Worm (Caenorhabditis elegans): ENCODE results near the gene col-122.

The col-122 gene

DNA sequence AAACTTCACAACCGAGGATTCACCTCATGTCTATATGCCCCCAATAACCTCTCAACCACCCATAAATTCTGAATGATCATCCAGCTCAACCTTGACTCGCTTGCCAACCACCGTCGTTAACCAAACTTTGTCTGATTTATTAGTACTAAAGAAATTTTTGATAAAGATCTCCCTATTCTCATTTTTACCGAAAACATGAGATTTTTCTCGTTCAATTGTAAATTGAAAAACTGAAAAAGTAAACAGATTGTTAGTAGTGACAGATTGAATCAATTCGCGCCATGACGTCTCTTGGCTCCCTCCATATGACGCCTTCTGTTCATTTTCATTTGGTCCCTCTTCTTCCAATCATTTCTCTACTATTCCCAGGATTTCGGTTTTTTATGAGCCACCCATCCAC, 44.8 kb downstream of the col-122 start:
- TF ChIP-seq ref-1 (GFP tag; conservative IDR thresholded peaks at IDR 0.05) (no peak), T22C8.4 (GFP tag; IDR thresholded peaks at IDR 0.05) (no peak), klf-2 (GFP tag; conservative IDR thresholded peaks at IDR 0.05) (no peak), ztf-23 (GFP tag; IDR thresholded peaks at IDR 0.05) (no peak), ztf-29 (GFP tag; IDR thresholded peaks at IDR 0.05) (no peak), flt-1 (GFP tag; IDR thresholded peaks at IDR 0.05) (no peak)

DNA sequence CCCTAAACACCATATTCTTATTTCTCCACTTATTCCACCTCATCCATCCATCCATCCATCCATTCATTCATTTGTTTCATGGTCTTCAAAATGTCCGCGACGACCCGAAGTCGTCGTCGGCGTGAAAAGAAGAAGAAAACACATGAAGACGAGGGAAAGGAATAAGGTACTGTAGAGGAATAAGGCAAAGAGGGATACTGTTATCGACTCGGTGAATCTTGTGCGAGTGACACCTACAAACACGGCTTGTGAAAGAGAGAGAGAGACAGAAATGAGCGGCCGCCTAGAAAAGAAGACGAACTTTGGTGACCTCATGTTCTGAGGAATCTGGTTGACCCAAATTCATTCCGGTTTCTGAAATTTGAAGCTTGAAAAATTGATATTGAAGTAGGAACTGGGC, 45.9 kb downstream of the col-122 start:
- no peak for TF ChIP-seq klf-2 (GFP tag; conservative IDR thresholded peaks at IDR 0.05)
- TF ChIP-seq med-1 (GFP tag; optimal IDR thresholded peaks at IDR 0.05; ENCODE audit: insufficient read depth): no peak
- TF ChIP-seq ref-1 (GFP tag; conservative IDR thresholded peaks at IDR 0.05): no peak
- no peak for TF ChIP-seq ztf-23 (GFP tag; IDR thresholded peaks at IDR 0.05)

DNA sequence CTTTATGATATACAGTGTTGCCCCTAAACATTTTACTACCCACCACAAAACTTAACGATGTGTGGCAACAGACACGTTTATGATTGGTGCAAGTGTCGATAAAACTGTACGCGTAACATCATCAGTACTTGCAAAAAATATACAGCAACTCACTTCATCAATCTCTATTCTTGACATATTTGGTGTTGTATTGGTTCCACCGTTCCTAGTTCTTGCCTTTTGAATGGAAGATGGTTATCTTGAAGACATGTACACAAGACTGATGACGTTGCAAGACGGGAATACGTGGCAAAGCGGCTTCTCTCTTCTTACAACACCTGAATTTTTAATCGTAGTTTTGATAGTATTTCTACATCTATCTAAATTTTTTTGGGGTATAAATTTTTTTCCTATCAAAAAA, 47.7 kb downstream of the col-122 start:
- TF ChIP-seq T22C8.4 (GFP tag; IDR thresholded peaks at IDR 0.05): no peak
- TF ChIP-seq klf-2 (GFP tag; conservative IDR thresholded peaks at IDR 0.05): no peak
- no peak for TF ChIP-seq ztf-29 (GFP tag; IDR thresholded peaks at IDR 0.05)
- no peak for TF ChIP-seq tab-1 (GFP tag; IDR thresholded peaks at IDR 0.05)
- no peak for TF ChIP-seq cog-1 (tag; optimal IDR thresholded peaks at IDR 0.05)
- no peak for TF ChIP-seq med-1 (GFP tag; optimal IDR thresholded peaks at IDR 0.05; ENCODE audit: insufficient read depth)
- TF ChIP-seq ztf-23 (GFP tag; IDR thresholded peaks at IDR 0.05): no peak
- no peak for TF ChIP-seq ref-1 (GFP tag; conservative IDR thresholded peaks at IDR 0.05)
- no peak for TF ChIP-seq flt-1 (GFP tag; IDR thresholded peaks at IDR 0.05)

DNA sequence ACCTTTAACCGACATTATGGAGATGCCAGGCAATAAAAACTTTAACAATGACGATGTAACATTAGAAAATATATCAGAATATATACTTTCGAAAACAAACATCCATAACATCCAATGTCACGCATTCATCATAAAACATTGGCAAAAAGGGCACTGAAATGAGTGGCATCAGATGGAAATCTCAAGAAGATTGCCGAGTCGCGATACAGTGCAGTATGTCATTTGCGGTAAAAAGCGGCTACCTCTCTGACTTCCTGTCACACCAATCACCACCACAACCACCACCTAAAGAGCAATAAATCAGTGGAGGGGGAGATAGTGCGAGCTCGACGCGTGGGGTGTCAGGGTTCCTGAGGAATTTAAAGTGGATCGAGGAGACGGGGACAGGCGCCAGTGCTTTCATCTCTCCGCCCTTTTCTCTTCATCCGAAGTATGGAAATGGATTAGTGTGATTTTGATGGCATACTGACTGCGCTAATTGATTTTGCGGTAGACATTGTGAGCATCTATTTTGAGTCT, 50.0 kb downstream of the col-122 start:
- TF ChIP-seq cog-1 (tag; optimal IDR thresholded peaks at IDR 0.05) (no peak), klf-2 (GFP tag; conservative IDR thresholded peaks at IDR 0.05) (no peak), med-1 (GFP tag; optimal IDR thresholded peaks at IDR 0.05; ENCODE audit: insufficient read depth) (no peak), ztf-23 (GFP tag; IDR thresholded peaks at IDR 0.05) (no peak), T22C8.4 (GFP tag; IDR thresholded peaks at IDR 0.05) (no peak), flt-1 (GFP tag; IDR thresholded peaks at IDR 0.05) (no peak), ztf-29 (GFP tag; IDR thresholded peaks at IDR 0.05) (no peak), ref-1 (GFP tag; conservative IDR thresholded peaks at IDR 0.05) (no peak), tab-1 (GFP tag; IDR thresholded peaks at IDR 0.05) (no peak)

Data from whole organism, midembryonic.